Worm (Caenorhabditis elegans): ENCODE results near the gene ZK792.4.

DNA sequence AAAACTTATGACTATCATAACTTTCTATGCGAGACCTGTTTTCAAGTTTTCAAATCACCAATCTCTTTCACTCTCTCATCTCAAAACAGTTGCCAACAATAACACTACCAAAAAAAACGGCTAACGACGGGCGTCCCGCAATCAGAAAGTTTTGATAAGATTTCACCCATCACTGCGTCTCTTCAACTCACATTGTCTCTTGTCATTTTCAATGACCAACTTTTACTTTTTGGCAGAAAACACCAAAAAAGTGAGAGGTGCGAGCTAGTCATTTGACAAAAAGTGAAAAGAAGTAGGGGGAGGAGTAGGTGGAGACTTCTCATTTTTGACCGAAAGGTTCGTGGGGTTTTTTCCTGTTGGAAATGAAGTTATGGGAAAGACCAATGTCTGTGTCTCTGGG lies 36.8 kb upstream of the ZK792.4 start:
- TF ChIP-seq ztf-29 (GFP tag; IDR thresholded peaks at IDR 0.05) (no peak), ztf-23 (GFP tag; IDR thresholded peaks at IDR 0.05) (no peak), flt-1 (GFP tag; IDR thresholded peaks at IDR 0.05) (no peak), cog-1 (tag; optimal IDR thresholded peaks at IDR 0.05) (no peak), med-1 (GFP tag; optimal IDR thresholded peaks at IDR 0.05; ENCODE audit: insufficient read depth) (no peak), ref-1 (GFP tag; conservative IDR thresholded peaks at IDR 0.05) (no peak), tab-1 (GFP tag; IDR thresholded peaks at IDR 0.05) (no peak)
